Worm (Caenorhabditis elegans) whole organism, L4 larva: ENCODE results near the gene mrps-18A.

Experiments used
- D1046.2 ChIP-seq: fragments of 200-800 bp; sonication (Bioruptor generic); IDR thresholded peaks from 2 replicates; pipeline ENCODE4 v1.3.6; 2022; ENCODE audit warnings: missing genetic modification characterization, missing compliant biosample characterization
- F10B5.3 ChIP-seq: sonication (generic microtip); optimal IDR thresholded peaks from 2 replicates; lab custom pipeline; 2016; ENCODE audit warnings: mild to moderate bottlenecking, missing genetic modification characterization, missing compliant biosample characterization
- F26F4.8 ChIP-seq: fragments of 200-800 bp; sonication (Bioruptor generic); conservative IDR thresholded peaks from 2 replicates; pipeline ENCODE4 v1.3.6; 2022; ENCODE audit warnings: missing genetic modification characterization, missing compliant biosample characterization
- F49E8.2 ChIP-seq: sonication (generic microtip); optimal IDR thresholded peaks from 2 replicates; lab custom pipeline; 2016; ENCODE audit warnings: missing compliant biosample characterization, mild to moderate bottlenecking, missing genetic modification characterization, borderline replicate concordance
- R02D3.7 ChIP-seq: fragments of 150-350 bp; sonication (generic microtip); optimal IDR thresholded peaks from 3 replicates; lab custom pipeline; 2014; ENCODE audit warnings: missing biosample characterization, missing genetic modification characterization
- T20F7.1 ChIP-seq: fragments of 200-800 bp; sonication (Bioruptor generic); optimal IDR thresholded peaks from 2 replicates; lab custom pipeline; 2018; ENCODE audit warnings: mild to moderate bottlenecking, missing genetic modification characterization, missing compliant biosample characterization
- Y48G9A.11 ChIP-seq: fragments of 200-800 bp; sonication (Bioruptor generic); IDR thresholded peaks from 2 replicates; pipeline ENCODE4 v1.3.6; 2022; ENCODE audit warnings: missing genetic modification reagents, missing genetic modification characterization, missing compliant biosample characterization
- Y75B8A.6 ChIP-seq: fragments of 200-800 bp; sonication (Bioruptor generic); IDR thresholded peaks from 2 replicates; pipeline ENCODE4 v1.3.6; 2022; ENCODE audit warnings: missing genetic modification reagents, missing genetic modification characterization, missing compliant biosample characterization
- ZK546.5 ChIP-seq, 2 experiments: sonication (generic microtip); optimal IDR thresholded peaks; 2 replicates each; lab custom pipeline; 2017; ENCODE audit warnings: missing biosample characterization in 2 of 2, missing genetic modification characterization in 2 of 2
- aha-1 ChIP-seq: fragments of 150-350 bp; peaks from one replicate; lab custom pipeline; 2014; ENCODE audit warnings: missing biosample characterization, missing genetic modification characterization
- attf-4 ChIP-seq: sonication (generic microtip); optimal IDR thresholded peaks from 3 replicates; lab custom pipeline; 2017; ENCODE audit warnings: missing biosample characterization, missing genetic modification characterization
- ceh-20 ChIP-seq: fragments of 200-800 bp; sonication (Bioruptor generic); IDR thresholded peaks from 2 replicates; pipeline ENCODE4 v1.3.6; 2022; ENCODE audit warnings: missing genetic modification reagents, missing genetic modification characterization, missing compliant biosample characterization
- ceh-32 ChIP-seq: sonication (generic microtip); optimal IDR thresholded peaks from 2 replicates; lab custom pipeline; 2016; ENCODE audit warnings: mild to moderate bottlenecking, missing genetic modification characterization, missing compliant biosample characterization; ENCODE audit not compliant: poor library complexity
- ceh-82 ChIP-seq: sonication (generic microtip); optimal IDR thresholded peaks from 2 replicates; lab custom pipeline; 2017; ENCODE audit warnings: missing biosample characterization, missing genetic modification characterization
- daf-12 ChIP-seq: fragments of 150-350 bp; optimal IDR thresholded peaks from 2 replicates; lab custom pipeline; 2014; ENCODE audit warnings: missing biosample characterization, missing genetic modification reagents, missing genetic modification characterization
- dmd-8 ChIP-seq: fragments of 200-800 bp; sonication (Bioruptor generic); IDR thresholded peaks from 2 replicates; pipeline ENCODE4 v1.3.6; 2022; ENCODE audit warnings: missing genetic modification characterization, missing compliant biosample characterization
- dpl-1 ChIP-seq: fragments of 150-350 bp; optimal IDR thresholded peaks from 2 replicates; lab custom pipeline; 2014; ENCODE audit warnings: missing biosample characterization, missing genetic modification reagents, missing genetic modification characterization
- egl-27 ChIP-seq: sonication (generic microtip); optimal IDR thresholded peaks from 3 replicates; lab custom pipeline; 2017; ENCODE audit warnings: missing biosample characterization, missing genetic modification reagents, missing genetic modification characterization
- hmg-1.1 ChIP-seq: fragments of 200-800 bp; sonication (Bioruptor generic); IDR thresholded peaks from 2 replicates; pipeline ENCODE4 v1.3.6; 2022; ENCODE audit warnings: missing genetic modification reagents, missing genetic modification characterization, missing compliant biosample characterization
- jun-1 ChIP-seq: fragments of 150-350 bp; optimal IDR thresholded peaks from 2 replicates; lab custom pipeline; 2014; ENCODE audit warnings: missing biosample characterization, missing genetic modification reagents, missing genetic modification characterization
- lim-7 ChIP-seq: fragments of 200-800 bp; sonication (Bioruptor generic); IDR thresholded peaks from 2 replicates; pipeline ENCODE4 v1.3.6; 2022; ENCODE audit warnings: missing genetic modification characterization, missing compliant biosample characterization
- lin-38 ChIP-seq: fragments of 200-800 bp; sonication (Bioruptor generic); IDR thresholded peaks from 2 replicates; pipeline ENCODE4 v1.3.6; 2022; ENCODE audit warnings: missing genetic modification reagents, missing genetic modification characterization, missing compliant biosample characterization
- mdl-1 ChIP-seq, 2 experiments: fragments of 150-350 bp in 1 of 2; sonication (generic microtip) in 1 of 2; optimal IDR thresholded peaks; 2 replicates each; lab custom pipeline; 2014 to 2017; ENCODE audit warnings: missing biosample characterization in 2 of 2, missing genetic modification characterization in 2 of 2
- mep-1 ChIP-seq: fragments of 150-350 bp; sonication (generic microtip); optimal IDR thresholded peaks from 3 replicates; lab custom pipeline; 2014; ENCODE audit warnings: missing biosample characterization, missing genetic modification characterization
- mes-2 ChIP-seq: sonication (generic microtip); optimal IDR thresholded peaks from 2 replicates; lab custom pipeline; 2016; ENCODE audit warnings: missing genotype, mild to moderate bottlenecking, missing genetic modification characterization, missing compliant biosample characterization; ENCODE audit not compliant: poor library complexity, severe bottlenecking
- mxl-3 ChIP-seq: fragments of 200-800 bp; sonication (Bioruptor generic); optimal IDR thresholded peaks from 2 replicates; lab custom pipeline; 2018; ENCODE audit warnings: mild to moderate bottlenecking, missing genetic modification characterization, missing compliant biosample characterization
- nhr-11 ChIP-seq: fragments of 150-350 bp; optimal IDR thresholded peaks from 2 replicates; lab custom pipeline; 2014; ENCODE audit warnings: missing biosample characterization, missing genetic modification characterization
- nhr-25 ChIP-seq: sonication (generic microtip); optimal IDR thresholded peaks from 2 replicates; lab custom pipeline; 2017; ENCODE audit warnings: missing genetic modification characterization, mild to moderate bottlenecking, missing compliant biosample characterization, antibody characterized with exemption, moderate library complexity, borderline replicate concordance; ENCODE audit not compliant: insufficient read depth
- nhr-28 ChIP-seq: fragments of 150-350 bp; optimal IDR thresholded peaks from 2 replicates; lab custom pipeline; 2014; ENCODE audit warnings: missing biosample characterization, missing genetic modification characterization
- nhr-48 ChIP-seq: sonication (generic microtip); optimal IDR thresholded peaks from 2 replicates; lab custom pipeline; 2016; ENCODE audit warnings: mild to moderate bottlenecking, missing genetic modification characterization, missing compliant biosample characterization
- nhr-6 ChIP-seq: fragments of 150-350 bp; optimal IDR thresholded peaks from 2 replicates; lab custom pipeline; 2014; ENCODE audit warnings: missing biosample characterization, missing genetic modification characterization
- nhr-76 ChIP-seq: fragments of 150-350 bp; optimal IDR thresholded peaks from 2 replicates; lab custom pipeline; 2014; ENCODE audit warnings: missing biosample characterization, missing genetic modification characterization
- nhr-77 ChIP-seq: fragments of 150-350 bp; optimal IDR thresholded peaks from 2 replicates; lab custom pipeline; 2014; ENCODE audit warnings: missing biosample characterization, missing genetic modification characterization
- pqm-1 ChIP-seq: sonication (generic microtip); optimal IDR thresholded peaks from 2 replicates; lab custom pipeline; 2017; ENCODE audit warnings: missing biosample characterization, missing genetic modification characterization
- rbr-2 ChIP-seq: sonication (generic microtip); optimal IDR thresholded peaks from 2 replicates; lab custom pipeline; 2016; ENCODE audit warnings: missing genotype, missing genetic modification characterization, missing compliant biosample characterization
- saeg-2 ChIP-seq: fragments of 200-800 bp; sonication (Bioruptor generic); IDR thresholded peaks from 2 replicates; pipeline ENCODE4 v1.3.6; 2022; ENCODE audit warnings: missing genetic modification reagents, missing genetic modification characterization, missing compliant biosample characterization
- skn-1 ChIP-seq: fragments of 150-350 bp; optimal IDR thresholded peaks from 2 replicates; lab custom pipeline; 2014; ENCODE audit warnings: missing biosample characterization, missing genetic modification characterization
- tag-97 ChIP-seq: fragments of 200-800 bp; sonication (Bioruptor generic); IDR thresholded peaks from 2 replicates; pipeline ENCODE4 v1.3.6; 2022; ENCODE audit warnings: missing genetic modification characterization, missing compliant biosample characterization
- tra-1 ChIP-seq: fragments of 200-800 bp; sonication (Bioruptor generic); IDR thresholded peaks from 2 replicates; pipeline ENCODE4 v1.3.6; 2022; ENCODE audit warnings: missing genetic modification reagents, missing genetic modification characterization, missing compliant biosample characterization
- unc-39 ChIP-seq: sonication (generic microtip); optimal IDR thresholded peaks from 2 replicates; lab custom pipeline; 2017; ENCODE audit warnings: missing biosample characterization, missing genetic modification characterization
- zfp-3 ChIP-seq: fragments of 200-800 bp; sonication (Bioruptor generic); conservative IDR thresholded peaks from 2 replicates; pipeline ENCODE4 v1.3.6; 2022; ENCODE audit warnings: missing genetic modification reagents, missing genetic modification characterization, missing compliant biosample characterization
- zip-11 ChIP-seq: fragments of 200-800 bp; sonication (Bioruptor generic); IDR thresholded peaks from 2 replicates; pipeline ENCODE4 v1.3.6; 2022; ENCODE audit warnings: missing genetic modification characterization, missing compliant biosample characterization

mrps-18A gene

DNA sequence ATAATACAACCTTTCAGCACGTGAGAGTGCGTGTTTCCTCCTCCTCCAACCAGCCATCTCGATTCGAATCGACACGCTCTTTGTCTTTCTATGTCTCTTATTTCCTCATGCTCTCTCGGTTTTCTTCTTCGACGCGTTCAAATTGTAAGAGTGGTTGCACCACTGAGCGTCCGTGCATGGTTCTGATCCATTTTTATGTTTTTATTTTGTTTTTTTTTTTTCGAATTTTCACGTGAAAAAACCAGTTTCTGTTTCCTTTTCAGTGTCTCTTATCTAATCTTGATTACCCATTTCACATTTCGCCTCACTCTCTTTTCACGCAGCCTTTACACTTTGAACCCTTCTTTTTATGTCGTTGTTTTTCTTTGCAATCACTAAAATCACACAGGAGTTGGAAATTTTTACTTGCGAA, 39.1 kb upstream of the mrps-18A start (continued):
- TF ChIP-seq nhr-28 (peak; percentile 53), nhr-6 (peak; percentile 44), pqm-1 (tag; lab: Kevin White, UChicago) (peak; percentile 14)

DNA sequence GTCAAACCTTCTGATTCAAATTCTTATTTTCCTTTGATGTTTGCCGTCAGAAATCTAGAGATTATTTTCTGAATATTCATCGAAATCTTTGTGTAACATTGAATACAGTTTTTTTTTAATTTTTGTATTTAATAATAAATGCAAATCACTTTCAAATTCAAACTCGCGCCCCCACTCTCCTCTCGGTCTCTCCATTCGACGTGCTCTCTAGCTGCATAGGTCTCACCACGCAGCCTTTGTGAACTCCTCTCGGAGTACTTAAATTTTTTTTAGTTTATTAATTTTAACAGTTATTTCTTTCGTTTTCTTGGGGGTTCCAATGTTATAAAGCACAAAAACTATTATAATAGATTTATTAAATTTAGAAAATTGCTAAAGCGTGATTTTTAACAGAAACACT, 38.5 kb upstream of the mrps-18A start:
- TF ChIP-seq pqm-1 (tag; lab: Kevin White, UChicago) (no peak), dpl-1 (GFP tag; lab: Kevin White, UChicago) (peak; percentile 37), nhr-6 (no peak), attf-4 (tag; lab: Kevin White, UChicago) (no peak), mes-2 (tag; lab: Kevin White, UChicago) (peak; percentile 24)

- TF ChIP-seq Y48G9A.11 (no peak), nhr-48 (tag; lab: Kevin White, UChicago) (no peak), mep-1 (tag; lab: Kevin White, UChicago) (no peak), nhr-11 (tag; lab: Kevin White, UChicago) (no peak), aha-1 (tag; lab: Kevin White, UChicago) (no peak), mxl-3 (no peak), lin-38 (GFP tag; lab: Robert Waterston, UW) (no peak), skn-1 (tag; lab: Kevin White, UChicago) (no peak), lim-7 (GFP tag; lab: Robert Waterston, UW) (no peak)
Observed at ce11 chrIII:8369172-8369571, 37.5 kb upstream of the mrps-18A start.

ce11 chrIII:8368619-8369018, 36.9 kb upstream of the mrps-18A start, which contains the start of gene R05D3.9:
TSS of gene R05D3.9 (minus strand) at chrIII:8368719.
- TF ChIP-seq F10B5.3 (tag; lab: Kevin White, UChicago) = no peak
- TF ChIP-seq nhr-77 (tag; lab: Kevin White, UChicago) = no peak
- no peak for TF ChIP-seq ceh-20
- no peak for TF ChIP-seq mdl-1 (tag; optimal IDR thresholded peaks at IDR 0.05; lab: Kevin White, UChicago)
- no peak for TF ChIP-seq unc-39 (tag; lab: Kevin White, UChicago)
- no peak for TF ChIP-seq tag-97 (GFP tag; lab: Robert Waterston, UW)
- no peak for TF ChIP-seq dmd-8 (GFP tag; lab: Robert Waterston, UW)
- no peak for TF ChIP-seq F49E8.2 (tag; lab: Kevin White, UChicago)
- no peak for TF ChIP-seq hmg-1.1 (GFP tag; lab: Robert Waterston, UW)
- no peak for TF ChIP-seq D1046.2
- no peak for TF ChIP-seq T20F7.1 (GFP tag; lab: Kevin White, UChicago)
- no peak for TF ChIP-seq Y75B8A.6
- no peak for TF ChIP-seq daf-12 (tag; lab: Kevin White, UChicago)
- no peak for TF ChIP-seq ZK546.5 (tag; optimal IDR thresholded peaks at IDR 0.05; lab: Kevin White, UChicago)
- no peak for TF ChIP-seq nhr-6
- TF ChIP-seq R02D3.7 (tag; lab: Kevin White, UChicago) = no peak
- TF ChIP-seq, all 104 proteins: peak for 0

ce11 chrIII:8363253-8364061, 31.7 kb upstream of the mrps-18A start, which contains the start of gene R05D3.3:
TSS of gene R05D3.3 (plus strand) at chrIII:8364011.
- TF ChIP-seq attf-4 (tag; lab: Kevin White, UChicago) (no peak), dpl-1 (GFP tag; lab: Kevin White, UChicago) (peak; percentile 25), aha-1 (tag; lab: Kevin White, UChicago) (peak; percentile 83), F26F4.8 (no peak)

- peak; percentile 43 for TF ChIP-seq rbr-2 (tag; lab: Kevin White, UChicago)
- TF ChIP-seq zfp-3 = no peak
- no peak for TF ChIP-seq jun-1 (tag; lab: Kevin White, UChicago)
- TF ChIP-seq ceh-32 (tag; lab: Kevin White, UChicago) = no peak
- 0 out of 2 replicates have a peak, but pooled peaks have one; percentile 22 for TF ChIP-seq tra-1 (GFP tag; lab: Robert Waterston, UW)
- no peak for TF ChIP-seq ceh-82 (tag; lab: Kevin White, UChicago)
- TF ChIP-seq egl-27 (tag; lab: Kevin White, UChicago) = no peak
- TF ChIP-seq zip-11 (GFP tag; lab: Robert Waterston, UW) = no peak
- TF ChIP-seq ZK546.5 (tag; optimal IDR thresholded peaks at IDR 0.05; lab: Kevin White, UChicago) = peak in 1 of 2 experiments; percentile 19
- TF ChIP-seq nhr-76 = no peak
- TF ChIP-seq nhr-25 (tag; lab: Kevin White, UChicago) = peak; percentile 76
- no peak for TF ChIP-seq saeg-2 (GFP tag; lab: Robert Waterston, UW)
Observed at ce11 chrIII:8358213-8358672, 26.5 kb upstream of the mrps-18A start, which contains the start of the genes R05D3.8 and rfp-1. TSS of gene R05D3.8 (minus strand) at chrIII:8358327. TSS of gene rfp-1 (plus strand) at chrIII:8358622.
